Worm (Caenorhabditis elegans) whole organism, early embryonic: ENCODE measurements around the gene F43C11.7.

Experiments
- F13C5.2 ChIP-seq: sonication (generic microtip); optimal IDR thresholded peaks from 2 replicates; lab custom pipeline; 2017; ENCODE audit warnings: mild to moderate bottlenecking, missing genetic modification characterization, inconsistent platforms, missing compliant biosample characterization
- ama-1 ChIP-seq: fragments of 150-350 bp; optimal IDR thresholded peaks from 2 replicates; lab custom pipeline; 2014
- ceh-13 ChIP-seq: fragments of 200-800 bp; sonication (Bioruptor generic); optimal IDR thresholded peaks from 2 replicates; lab custom pipeline; 2018; ENCODE audit warnings: mild to moderate bottlenecking, missing genetic modification characterization, missing compliant biosample characterization
- ets-7 ChIP-seq: sonication (generic microtip); optimal IDR thresholded peaks from 2 replicates; lab custom pipeline; 2016; ENCODE audit warnings: missing genotype, missing genetic modification characterization, missing compliant biosample characterization
- hmg-4 ChIP-seq: fragments of 200-800 bp; sonication (Bioruptor generic); optimal IDR thresholded peaks from 2 replicates; lab custom pipeline; 2018; ENCODE audit warnings: mild to moderate bottlenecking, missing genetic modification characterization, missing compliant biosample characterization
- hnd-1 ChIP-seq: sonication (generic microtip); optimal IDR thresholded peaks from 2 replicates; lab custom pipeline; 2016; ENCODE audit warnings: missing genetic modification characterization, missing compliant biosample characterization
- scrt-1 ChIP-seq: fragments of 200-800 bp; sonication (Bioruptor generic); IDR thresholded peaks from 2 replicates; pipeline ENCODE4 v1.3.6; 2022; ENCODE audit warnings: missing genetic modification characterization, missing compliant biosample characterization
- tbx-11 ChIP-seq: fragments of 200-800 bp; sonication (Bioruptor generic); IDR thresholded peaks from 2 replicates; pipeline ENCODE4 v1.3.6; 2022; ENCODE audit warnings: missing genetic modification characterization, missing compliant biosample characterization
- tbx-37 ChIP-seq: fragments of 200-800 bp; sonication (Bioruptor generic); conservative IDR thresholded peaks from 2 replicates; pipeline ENCODE4 v1.3.6; 2022; ENCODE audit warnings: missing genetic modification reagents, missing genetic modification characterization, missing compliant biosample characterization
- tra-4 ChIP-seq: sonication (generic microtip); optimal IDR thresholded peaks from 2 replicates; lab custom pipeline; 2017; ENCODE audit warnings: missing genetic modification characterization, missing compliant biosample characterization

- no peak for TF ChIP-seq hnd-1 (tag; lab: Kevin White, UChicago)
- TF ChIP-seq scrt-1 (GFP tag; lab: Robert Waterston, UW): no peak
- no peak for TF ChIP-seq tbx-37 (GFP tag; lab: Robert Waterston, UW)
- no peak for TF ChIP-seq ceh-13 (GFP tag; lab: Kevin White, UChicago)
- no peak for TF ChIP-seq ama-1
- TF ChIP-seq hmg-4 (GFP tag; lab: Kevin White, UChicago): no peak
- no peak for TF ChIP-seq F13C5.2 (tag; lab: Kevin White, UChicago)
- no peak for TF ChIP-seq tra-4 (tag; lab: Kevin White, UChicago)
- no peak for TF ChIP-seq ets-7
- no peak for TF ChIP-seq tbx-11
Measured at ce11 chrII:2366623-2367365, 31.1 kb downstream of the F43C11.7 start, which contains the start of the genes F43C11.12 and F16G10.5.
